Worm (Caenorhabditis elegans): ENCODE data around the gene fbxa-90.

fbxa-90 gene

ce11 chrV:16980368-16980767 lies 13.8 kb downstream of the fbxa-90 start, which contains the start of gene srz-54:
Gene srz-54 (plus strand): TSS chrV:16980668.
- no peak for TF ChIP-seq unc-62 (GFP tag; optimal IDR thresholded peaks at IDR 0.05)

DNA sequence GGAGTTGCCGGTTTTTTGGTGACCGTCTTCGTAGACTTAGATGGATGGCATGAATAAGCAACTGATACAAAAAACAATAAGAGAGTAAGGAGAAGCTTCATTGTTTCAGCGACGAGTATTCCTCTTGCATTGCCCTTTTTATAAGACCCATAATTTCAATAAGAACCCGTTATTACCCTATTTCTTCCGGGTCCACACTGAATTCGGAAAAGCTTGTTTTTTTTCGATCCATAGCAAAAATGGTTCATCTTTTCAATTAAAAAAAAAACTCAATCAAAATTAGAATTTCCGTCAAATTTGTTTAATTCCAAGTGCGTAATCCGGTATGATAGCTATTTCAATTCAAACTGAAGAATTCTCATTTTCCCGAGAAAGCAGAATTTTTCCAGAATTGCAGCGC lies 20.4 kb downstream of the fbxa-90 start, which contains the start of gene Y102A5C.40:
Gene Y102A5C.40, minus strand, starts transcription at position 101 of the 400 bp plus-strand sequence.
- no peak for TF ChIP-seq unc-62 (GFP tag; optimal IDR thresholded peaks at IDR 0.05)

- no peak for TF ChIP-seq unc-62 (GFP tag; optimal IDR thresholded peaks at IDR 0.05)
Measured at ce11 chrV:16987783-16988182, 21.2 kb downstream of the fbxa-90 start.

DNA sequence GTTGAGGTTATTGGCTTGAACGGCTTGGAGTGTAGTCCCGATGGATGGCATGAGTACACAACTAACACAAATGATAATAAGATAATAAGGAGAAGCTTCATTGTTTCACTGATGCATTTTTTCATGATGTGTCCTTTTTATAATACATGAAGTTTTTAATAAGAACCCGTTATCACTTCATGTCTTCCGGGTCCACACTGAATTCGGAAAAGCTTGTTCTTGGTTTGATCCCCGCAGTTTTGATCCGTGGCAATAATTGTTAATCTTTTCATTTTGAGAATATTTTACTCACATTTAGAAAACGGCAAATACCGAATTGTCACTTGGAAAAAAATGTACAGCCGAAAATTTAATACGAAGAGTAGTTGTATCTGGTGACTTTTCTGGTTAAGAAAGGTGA lies 22.0 kb downstream of the fbxa-90 start, which contains the start of gene Y102A5C.27:
Gene Y102A5C.27, minus strand, starts transcription at position 101 of the 400 bp plus-strand sequence.
- TF ChIP-seq unc-62 (GFP tag; optimal IDR thresholded peaks at IDR 0.05) = no peak

ce11 chrV:16991734-16992133 lies 25.1 kb downstream of the fbxa-90 start, which contains the start of gene srz-95:
Gene srz-95 (plus strand): TSS chrV:16992034.
- TF ChIP-seq unc-62 (GFP tag; optimal IDR thresholded peaks at IDR 0.05) = no peak

DNA sequence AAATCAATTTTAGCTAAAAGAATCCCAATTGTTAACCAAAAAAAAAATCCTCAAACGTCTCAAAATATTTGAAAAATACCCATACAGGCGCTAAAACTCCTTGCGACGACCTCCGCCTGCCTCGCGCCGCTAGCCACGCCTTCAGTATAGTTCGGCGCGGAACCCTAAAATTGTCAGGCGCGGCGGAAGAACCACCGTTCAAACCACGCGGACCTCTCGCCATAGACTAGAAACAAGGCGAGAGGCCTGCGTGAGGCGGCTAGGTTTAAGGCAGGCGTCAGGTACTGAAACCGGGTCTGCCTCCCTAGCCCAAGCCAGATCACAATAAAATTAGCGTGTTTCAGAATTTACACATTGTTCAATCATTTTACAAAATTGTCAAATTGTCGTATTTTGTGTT lies 25.8 kb downstream of the fbxa-90 start:
- TF ChIP-seq unc-62 (GFP tag; optimal IDR thresholded peaks at IDR 0.05) = no peak

DNA sequence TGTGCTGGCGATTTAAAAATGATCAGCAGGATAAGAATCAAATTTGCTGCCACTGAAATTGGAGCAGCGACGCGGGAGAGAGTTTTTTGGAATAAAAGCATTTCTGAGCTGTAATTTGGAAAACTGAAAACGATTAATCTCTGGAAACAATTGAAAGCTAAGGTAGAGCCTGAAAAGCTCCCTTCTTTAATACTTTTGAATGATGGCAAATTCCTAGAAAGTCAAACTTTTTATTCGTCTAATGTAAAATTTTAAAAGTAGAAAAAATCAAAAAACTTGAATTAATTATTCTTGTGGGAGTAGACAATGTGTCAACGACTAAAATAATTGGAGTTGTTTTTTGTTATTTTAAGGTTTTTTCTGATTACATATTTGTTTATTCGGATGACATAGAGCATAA lies 33.6 kb downstream of the fbxa-90 start, which contains the start of gene str-217:
Gene str-217, minus strand, starts transcription at position 101 of the 400 bp plus-strand sequence.
- no peak for TF ChIP-seq unc-62 (GFP tag; optimal IDR thresholded peaks at IDR 0.05)

ce11 chrV:17000635-17001034 lies 34.0 kb downstream of the fbxa-90 start:
- no peak for TF ChIP-seq unc-62 (GFP tag; optimal IDR thresholded peaks at IDR 0.05)

DNA sequence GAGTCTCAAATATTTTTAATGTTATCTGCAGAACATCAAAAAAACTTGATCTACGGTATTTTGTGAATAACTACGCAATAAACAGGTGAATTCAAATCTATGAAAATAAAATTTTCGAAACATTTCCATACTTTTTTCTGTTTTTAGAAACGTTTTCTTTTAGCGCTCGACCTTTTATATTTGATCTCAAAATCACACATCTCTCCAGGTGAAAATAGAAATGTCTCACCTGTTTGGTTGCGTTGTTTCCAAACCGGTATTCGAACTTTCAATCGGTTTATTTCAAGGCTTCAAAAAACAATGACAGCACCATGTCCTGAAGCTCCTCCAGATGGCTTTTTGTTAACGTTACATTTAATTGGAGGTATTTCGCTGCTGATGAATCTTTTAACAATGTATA lies 34.6 kb downstream of the fbxa-90 start, which contains the start of gene sri-9:
Gene sri-9, plus strand, starts transcription at position 301 of the 400 bp plus-strand sequence.
- TF ChIP-seq unc-62 (GFP tag; optimal IDR thresholded peaks at IDR 0.05) = no peak

DNA sequence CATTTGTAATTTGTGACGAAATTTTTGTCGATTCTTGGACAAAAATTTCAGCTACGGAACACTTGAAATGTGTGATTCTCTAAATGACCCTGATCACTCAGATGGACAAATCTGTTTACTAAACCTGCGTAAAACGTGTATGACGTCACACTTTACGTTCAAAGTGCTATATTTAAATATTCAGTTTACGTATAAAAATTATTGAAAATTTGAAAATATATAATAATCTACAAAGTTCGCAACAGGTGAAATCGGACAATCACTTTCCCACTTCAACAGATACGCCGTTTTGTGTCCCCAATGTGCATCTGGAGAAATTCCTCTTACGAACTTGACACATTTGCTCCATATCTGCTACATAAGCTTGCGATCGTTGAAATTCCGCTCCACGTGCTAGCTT lies 38.6 kb downstream of the fbxa-90 start, which contains the start of gene srh-131:
Gene srh-131, plus strand, starts transcription at position 301 of the 400 bp plus-strand sequence.
- TF ChIP-seq unc-62 (GFP tag; optimal IDR thresholded peaks at IDR 0.05) = no peak

DNA sequence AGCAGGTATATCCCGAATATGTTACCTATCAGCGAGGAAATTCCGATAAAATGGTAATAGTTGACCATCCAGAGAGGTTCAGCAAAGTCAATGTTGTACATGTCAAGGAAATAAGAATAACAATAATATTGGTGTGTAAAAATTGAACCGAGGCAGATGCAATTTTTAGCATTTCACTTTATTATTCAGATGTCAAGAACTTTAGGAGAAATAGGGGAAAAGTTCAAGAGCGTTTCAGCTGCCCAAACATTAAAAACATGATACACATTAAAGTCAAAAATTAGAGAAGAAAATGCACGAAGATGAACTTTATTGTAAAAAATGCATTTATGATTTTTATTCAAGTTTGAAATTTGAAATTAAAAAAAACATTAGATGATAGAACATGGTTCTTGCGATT lies 41.7 kb downstream of the fbxa-90 start, which contains the start of gene sri-69:
Gene sri-69, minus strand, starts transcription at position 101 of the 400 bp plus-strand sequence.
- no peak for TF ChIP-seq unc-62 (GFP tag; optimal IDR thresholded peaks at IDR 0.05)

ce11 chrV:17009342-17010064 lies 42.9 kb downstream of the fbxa-90 start, which contains the start of the genes clc-12 and clec-240:
Gene clc-12 (minus strand): TSS chrV:17009388.
Gene clec-240 (plus strand): TSS chrV:17010014.
- no peak for TF ChIP-seq unc-62 (GFP tag; optimal IDR thresholded peaks at IDR 0.05)

ce11 chrV:17013232-17013631 lies 46.6 kb downstream of the fbxa-90 start, which contains the start of gene clec-241:
Gene clec-241 (minus strand): TSS chrV:17013332.
- TF ChIP-seq unc-62 (GFP tag; optimal IDR thresholded peaks at IDR 0.05) = no peak

DNA sequence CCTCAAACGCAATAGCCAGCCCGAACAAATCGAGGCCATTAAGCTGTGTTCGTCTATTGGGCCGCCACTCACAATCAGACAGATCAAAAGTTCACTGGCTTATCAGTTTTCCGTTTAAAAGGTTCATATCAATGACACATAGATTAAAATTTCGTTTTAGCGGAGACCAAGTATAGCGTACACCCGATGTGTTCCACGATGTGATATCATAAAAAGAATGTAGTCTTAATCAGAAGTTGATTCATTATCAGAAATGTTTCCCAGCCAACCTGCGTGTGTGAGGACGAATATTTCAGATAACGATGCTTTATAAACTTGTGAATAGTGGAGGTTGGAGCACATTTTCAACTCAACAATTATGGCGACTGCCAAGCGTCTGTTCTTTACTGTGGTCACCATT lies 47.4 kb downstream of the fbxa-90 start, which contains the start of gene clc-13:
Gene clc-13, plus strand, starts transcription at position 359 of the 400 bp plus-strand sequence.
- no peak for TF ChIP-seq unc-62 (GFP tag; optimal IDR thresholded peaks at IDR 0.05)

- TF ChIP-seq unc-62 (GFP tag; optimal IDR thresholded peaks at IDR 0.05) = no peak
Measured at ce11 chrV:17016787-17017186, 50.2 kb downstream of the fbxa-90 start, which contains the start of gene srh-97. Gene srh-97 (plus strand): TSS chrV:17017087.
